Fruit fly (Drosophila melanogaster) whole organism: ENCODE results near the gene CG44013.

Source experiments
- CG8478 ChIP-seq: fragments of >200 bp; optimal IDR thresholded peaks from 2 replicates; lab custom pipeline; 2018; ENCODE audit warnings: inconsistent platforms
- Dll ChIP-seq: fragments of >200 bp; optimal IDR thresholded peaks from 2 replicates; lab custom pipeline; 2017
- EcR ChIP-seq, 2 experiments: fragments of >200 bp; optimal IDR thresholded peaks; 2 replicates each; lab custom pipeline; 2017; ENCODE audit warnings: missing biosample characterization in 2 of 2, missing genetic modification characterization in 2 of 2, missing genetic modification reagents in 2 of 2
- pan ChIP-seq: fragments of >200 bp; optimal IDR thresholded peaks from 2 replicates; lab custom pipeline; 2017
- psq ChIP-seq: fragments of >200 bp; optimal IDR thresholded peaks from 2 replicates; lab custom pipeline; 2017
- usp ChIP-seq: fragments of >200 bp; optimal IDR thresholded peaks from 2 replicates; lab custom pipeline; 2017; ENCODE audit warnings: missing biosample characterization, missing genetic modification characterization, mixed read lengths

Gene CG44013

dm6 chr3R:15480068-15480467 is 29.6 kb downstream of the CG44013 start:
- TF ChIP-seq EcR (GFP tag; optimal IDR thresholded peaks at IDR 0.05; lab: Kevin White, UChicago), result no peak
- no peak for TF ChIP-seq Dll
- no peak for TF ChIP-seq CG8478 (lab: Kevin White, UChicago)
- TF ChIP-seq usp (GFP tag; lab: Kevin White, UChicago), result no peak
- TF ChIP-seq psq, result no peak
- TF ChIP-seq pan (lab: Kevin White, UChicago), result no peak

DNA sequence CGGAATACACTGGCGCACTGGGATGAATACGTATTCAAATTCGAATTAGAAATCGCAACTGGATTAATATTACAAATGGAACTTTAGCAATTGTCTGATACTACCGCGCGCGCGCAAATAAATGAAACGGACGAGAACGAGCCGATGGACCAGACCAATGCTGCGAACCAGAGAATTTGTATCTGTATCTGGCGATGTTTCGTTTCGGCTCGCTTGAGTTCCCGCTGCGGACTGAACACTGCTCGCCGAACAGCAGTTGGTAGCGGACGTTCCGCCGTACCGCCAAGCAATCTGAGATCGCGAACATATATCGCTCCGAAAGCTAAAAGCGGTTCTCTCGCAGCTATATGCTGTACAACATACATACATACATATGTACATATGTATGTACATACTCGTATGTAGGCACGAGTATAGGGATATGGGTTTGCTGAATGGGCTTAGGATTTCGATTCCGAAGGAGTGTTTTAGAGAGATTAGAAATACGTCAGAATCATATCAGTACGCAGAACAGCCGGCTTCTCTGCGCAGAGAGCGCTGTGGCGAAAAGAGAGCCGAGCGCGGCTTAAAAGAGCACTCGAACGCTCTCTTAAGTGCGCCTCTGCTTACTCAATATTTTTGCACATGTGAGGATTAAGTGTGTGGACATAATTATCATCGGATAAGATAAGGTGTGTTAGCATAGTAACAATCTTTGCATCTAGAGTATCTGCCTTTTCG is 33.6 kb downstream of the CG44013 start, which contains the start of gene AdamTS-A:
Gene AdamTS-A, minus strand, starts transcription at position 221 of the 720 bp plus-strand sequence.
- peak; percentile 55 for TF ChIP-seq Dll
- no peak for TF ChIP-seq psq

dm6 chr3R:15474820-15475219 is 34.9 kb downstream of the CG44013 start:
- no peak for TF ChIP-seq pan (lab: Kevin White, UChicago)
- no peak for TF ChIP-seq psq
- TF ChIP-seq usp (GFP tag; lab: Kevin White, UChicago), result no peak
- TF ChIP-seq Dll, result no peak
- no peak for TF ChIP-seq CG8478 (lab: Kevin White, UChicago)
- no peak for TF ChIP-seq EcR (GFP tag; optimal IDR thresholded peaks at IDR 0.05; lab: Kevin White, UChicago)

DNA sequence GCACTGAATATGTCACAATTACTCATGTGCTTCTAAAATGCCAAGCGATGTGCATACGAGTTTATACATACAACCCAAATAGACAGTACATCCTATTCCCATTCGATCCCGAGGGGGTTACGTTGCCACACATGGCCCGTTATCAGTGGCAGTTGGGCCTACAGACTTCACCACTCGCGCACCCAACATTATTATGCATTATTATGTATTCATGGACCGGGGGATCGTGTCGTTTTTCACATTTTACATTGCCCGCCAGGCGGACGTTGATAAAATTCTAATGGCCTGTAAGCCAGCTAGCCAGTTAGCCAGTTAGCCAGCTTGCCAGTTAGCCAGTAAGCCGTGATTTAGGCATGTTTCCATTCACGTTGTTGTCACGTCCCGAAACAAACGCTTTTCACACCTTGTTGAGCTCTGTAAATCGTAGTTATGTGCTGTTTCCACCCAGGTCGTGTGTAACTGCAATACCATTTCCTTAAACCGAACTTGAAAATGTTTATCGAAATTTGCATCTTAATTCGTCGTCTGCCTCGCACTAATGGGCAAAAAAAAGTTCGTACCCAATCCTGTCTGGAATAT is 36.3 kb downstream of the CG44013 start:
- no peak for TF ChIP-seq usp (GFP tag; lab: Kevin White, UChicago)
- no peak for TF ChIP-seq pan (lab: Kevin White, UChicago)
- no peak for TF ChIP-seq EcR (GFP tag; optimal IDR thresholded peaks at IDR 0.05; lab: Kevin White, UChicago)
- TF ChIP-seq Dll, result no peak
- TF ChIP-seq CG8478 (lab: Kevin White, UChicago), result no peak
- no peak for TF ChIP-seq psq

DNA sequence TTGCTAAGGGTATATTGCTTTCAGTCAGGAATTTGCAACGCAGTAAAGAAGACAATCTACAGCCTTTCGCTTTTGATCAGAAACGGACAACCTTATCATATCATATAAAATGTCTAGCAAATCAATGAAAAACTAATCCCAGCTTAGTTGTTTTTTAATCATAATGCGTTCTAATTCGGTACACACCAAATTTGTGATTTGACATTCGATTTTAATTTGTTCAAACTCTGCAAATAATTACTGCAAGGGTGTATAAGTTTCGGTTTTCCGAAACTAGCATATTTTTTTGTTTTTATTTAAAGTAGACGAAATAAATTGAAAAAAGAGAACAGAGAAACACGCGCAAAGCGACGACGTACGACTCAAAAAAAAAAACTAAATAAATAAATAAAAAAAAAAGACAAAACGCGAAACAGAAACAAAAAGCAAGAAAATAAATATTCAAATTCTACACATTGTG is 36.9 kb downstream of the CG44013 start:
- no peak for TF ChIP-seq pan (lab: Kevin White, UChicago)
- no peak for TF ChIP-seq usp (GFP tag; lab: Kevin White, UChicago)
- TF ChIP-seq Dll, result no peak
- no peak for TF ChIP-seq CG8478 (lab: Kevin White, UChicago)
- no peak for TF ChIP-seq EcR (GFP tag; optimal IDR thresholded peaks at IDR 0.05; lab: Kevin White, UChicago)
- TF ChIP-seq psq, result no peak

- TF ChIP-seq psq, result no peak
Observed at dm6 chr3R:15471742-15472141, 38.0 kb downstream of the CG44013 start.

DNA sequence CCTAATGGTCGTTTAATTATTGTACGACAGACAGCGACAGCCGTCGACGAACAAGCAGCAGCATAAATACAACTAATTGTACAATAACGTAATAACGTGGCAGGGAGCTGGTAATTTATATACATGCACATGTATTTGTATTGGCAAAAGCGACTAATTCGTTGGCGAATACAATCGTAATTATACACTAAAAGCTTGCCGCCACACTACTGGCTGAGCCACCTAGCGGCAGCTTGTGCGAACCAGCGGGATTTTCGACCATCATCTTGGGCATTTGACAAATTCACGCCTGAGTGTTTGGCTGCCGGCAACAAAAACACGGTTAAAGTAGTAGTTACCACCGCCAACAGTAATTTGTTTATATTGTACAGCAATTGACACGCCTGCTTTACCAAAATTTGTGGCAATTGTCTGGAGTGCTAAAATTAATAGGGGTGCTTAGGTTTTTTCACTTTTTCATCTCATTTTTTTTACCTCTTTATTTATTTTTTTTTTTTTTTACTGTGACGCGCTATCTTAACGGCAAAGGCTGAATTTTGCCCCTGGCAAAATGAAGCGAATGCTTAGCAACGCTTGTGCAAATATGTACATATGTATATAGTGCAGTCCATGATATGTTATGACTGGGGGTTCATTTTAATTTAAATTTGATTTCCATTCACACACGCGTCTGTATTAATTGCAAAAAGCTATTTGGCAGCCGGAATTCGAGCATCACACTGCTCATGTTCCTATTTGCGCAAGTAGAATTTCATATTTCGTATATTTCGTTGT is 41.5 kb downstream of the CG44013 start:
- TF ChIP-seq psq (no peak), usp (GFP tag; lab: Kevin White, UChicago) (no peak), Dll (no peak), CG8478 (lab: Kevin White, UChicago) (no peak), EcR (GFP tag; optimal IDR thresholded peaks at IDR 0.05; lab: Kevin White, UChicago) (no peak), pan (lab: Kevin White, UChicago) (no peak)

dm6 chr3R:15463172-15463571 is 46.5 kb downstream of the CG44013 start:
- TF ChIP-seq usp (GFP tag; lab: Kevin White, UChicago) (no peak), psq (no peak), pan (lab: Kevin White, UChicago) (no peak), Dll (no peak), EcR (GFP tag; optimal IDR thresholded peaks at IDR 0.05; lab: Kevin White, UChicago) (peak in 1 of 2 experiments; percentile 76)
